Fruit fly (Drosophila melanogaster): ENCODE measurements around the gene CG12541.

CG12541 gene

dm6 chrX:7096495-7096995, 30.7 kb upstream of the CG12541 start:
- TF ChIP-seq eg (GFP tag; IDR thresholded peaks at IDR 0.05) (peak; percentile 51), CG8119 (GFP tag; IDR thresholded peaks at IDR 0.05) (peak; percentile 58), Sox14 (GFP tag; optimal IDR thresholded peaks at IDR 0.05) (peak; percentile 79), CG11294 (GFP tag; IDR thresholded peaks at IDR 0.05) (0 out of 2 replicates have a peak, but pooled peaks have one; percentile 15), Sox15 (GFP tag; optimal IDR thresholded peaks at IDR 0.05) (peak; percentile 53), Blimp-1 (GFP tag; optimal IDR thresholded peaks at IDR 0.05) (peak; percentile 53), dsx (GFP tag; optimal IDR thresholded peaks at IDR 0.05; ENCODE audit: poor library complexity, severe bottlenecking) (peak; percentile 71), OdsH (GFP tag; optimal IDR thresholded peaks at IDR 0.05) (peak; percentile 67), Hr4 (GFP tag; optimal IDR thresholded peaks at IDR 0.05) (peak; percentile 62), Eip75B (GFP tag; optimal IDR thresholded peaks at IDR 0.05) (peak; percentile 78), salr (GFP tag; optimal IDR thresholded peaks at IDR 0.05) (peak; percentile 31 to 69), topi (GFP tag; optimal IDR thresholded peaks at IDR 0.05) (peak; percentile 83), lz (GFP tag; optimal IDR thresholded peaks at IDR 0.05) (peak; percentile 84), cyc (GFP tag; optimal IDR thresholded peaks at IDR 0.05) (peak; percentile 77), CG7368 (GFP tag; optimal IDR thresholded peaks at IDR 0.05) (peak; percentile 61), ss (GFP tag; optimal IDR thresholded peaks at IDR 0.05) (peak; percentile 37 to 63), achi (GFP tag; optimal IDR thresholded peaks at IDR 0.05) (peak; percentile 72), spab (GFP tag; optimal IDR thresholded peaks at IDR 0.05) (peak; percentile 62), Hr38 (GFP tag; optimal IDR thresholded peaks at IDR 0.05) (no peak), CG11762 (GFP tag; optimal IDR thresholded peaks at IDR 0.05; ENCODE audit: insufficient read depth) (peak; percentile 42), Smox (GFP tag; optimal IDR thresholded peaks at IDR 0.05) (peak; percentile 77), CG32006 (GFP tag; optimal IDR thresholded peaks at IDR 0.05) (peak; percentile 68), Hr39 (GFP tag; optimal IDR thresholded peaks at IDR 0.05) (peak; percentile 84), net (GFP tag; optimal IDR thresholded peaks at IDR 0.05) (peak; percentile 43), CG6163 (GFP tag; IDR thresholded peaks at IDR 0.05) (peak; percentile 68), Ets96B (tag; optimal IDR thresholded peaks at IDR 0.05) (peak; percentile 75), CG1621 (tag; optimal IDR thresholded peaks at IDR 0.05) (peak; percentile 69), CG31627 (GFP tag; optimal IDR thresholded peaks at IDR 0.05) (peak; percentile 83), fkh (GFP tag; optimal IDR thresholded peaks at IDR 0.05) (peak; percentile 67), CG6276 (GFP tag; optimal IDR thresholded peaks at IDR 0.05) (no peak), CG3919 (GFP tag; optimal IDR thresholded peaks at IDR 0.05) (peak; percentile 51), esn (GFP tag; optimal IDR thresholded peaks at IDR 0.05) (peak; percentile 86), CG9139 (GFP tag; optimal IDR thresholded peaks at IDR 0.05) (peak; percentile 46), acj6 (GFP tag; optimal IDR thresholded peaks at IDR 0.05) (peak; percentile 58), CG10631 (GFP tag; optimal IDR thresholded peaks at IDR 0.05) (peak; percentile 66), CG11902 (GFP tag; optimal IDR thresholded peaks at IDR 0.05) (peak; percentile 61), vri (GFP tag; optimal IDR thresholded peaks at IDR 0.05) (peak; percentile 15), CG10669 (GFP tag; optimal IDR thresholded peaks at IDR 0.05) (peak; percentile 76), CG6854 (GFP tag; optimal IDR thresholded peaks at IDR 0.05) (peak; percentile 43), CG16779 (tag; optimal IDR thresholded peaks at IDR 0.05) (peak; percentile 41), CG4318 (GFP tag; optimal IDR thresholded peaks at IDR 0.05) (peak; percentile 12), Met (GFP tag; optimal IDR thresholded peaks at IDR 0.05) (peak; percentile 85), dac (GFP tag; optimal IDR thresholded peaks at IDR 0.05) (no peak), Lpt (GFP tag; optimal IDR thresholded peaks at IDR 0.05) (peak; percentile 26), fd59A (GFP tag; optimal IDR thresholded peaks at IDR 0.05) (peak; percentile 76), Eip93F (GFP tag; optimal IDR thresholded peaks at IDR 0.05) (no peak), svp (GFP tag) (peak; percentile 91), pdm3 (GFP tag; optimal IDR thresholded peaks at IDR 0.05) (peak; percentile 74), CG6808 (GFP tag; optimal IDR thresholded peaks at IDR 0.05) (peak; percentile 79), CG15336 (GFP tag; IDR thresholded peaks at IDR 0.05) (no peak; the same call in 1 of the 2 replicates), CG8632 (GFP tag; optimal IDR thresholded peaks at IDR 0.05) (peak; percentile 77)
